Fruit fly (Drosophila melanogaster) whole organism, embryonic: ENCODE results near the gene Smox.

Experiments used
- Aef1 ChIP-seq: fragments of 200-800 bp; sonication (Bioruptor generic); IDR thresholded peaks from 3 replicates; pipeline ENCODE4 v1.3.6; 2022; ENCODE audit warnings: missing biosample characterization, missing genetic modification characterization
- Atf-2 ChIP-seq: fragments of 200-800 bp; sonication (Bioruptor generic); optimal IDR thresholded peaks from 2 replicates; lab custom pipeline; 2016; ENCODE audit warnings: missing biosample characterization, missing genetic modification characterization
- Bteb2 ChIP-seq: fragments of 200-800 bp; sonication (Bioruptor generic); optimal IDR thresholded peaks from 2 replicates; lab custom pipeline; 2016; ENCODE audit warnings: missing biosample characterization, missing genetic modification characterization
- C15 ChIP-seq: fragments of 200-800 bp; sonication (Bioruptor generic); IDR thresholded peaks from 3 replicates; pipeline ENCODE4 v1.3.6; 2022; ENCODE audit warnings: missing biosample characterization, missing genetic modification characterization
- CG10267 ChIP-seq: fragments of 200-800 bp; sonication (Bioruptor generic); optimal IDR thresholded peaks from 2 replicates; lab custom pipeline; 2018; ENCODE audit warnings: missing biosample characterization, mild to moderate bottlenecking, missing genetic modification characterization, moderate library complexity
- CG12236 ChIP-seq: fragments of 200-800 bp; sonication (Bioruptor generic); optimal IDR thresholded peaks from 2 replicates; lab custom pipeline; 2016; ENCODE audit warnings: missing biosample characterization, missing genetic modification characterization
- CG12744 ChIP-seq: fragments of 200-800 bp; sonication (Bioruptor generic); optimal IDR thresholded peaks from 2 replicates; lab custom pipeline; 2016; ENCODE audit warnings: missing biosample characterization, missing genetic modification characterization
- CG13894 ChIP-seq: fragments of 200-800 bp; sonication (Bioruptor generic); optimal IDR thresholded peaks from 3 replicates; lab custom pipeline; 2018; ENCODE audit warnings: missing biosample characterization, mild to moderate bottlenecking, missing genetic modification characterization, moderate library complexity
- CG14014 ChIP-seq: fragments of 200-800 bp; sonication (Bioruptor generic); IDR thresholded peaks from 2 replicates; pipeline ENCODE4 v1.3.6; 2022; ENCODE audit warnings: missing biosample characterization, missing genetic modification characterization
- CG15514 ChIP-seq: fragments of 200-800 bp; sonication (Bioruptor generic); optimal IDR thresholded peaks from 3 replicates; lab custom pipeline; 2017; ENCODE audit warnings: missing biosample characterization, missing genetic modification characterization, mild to moderate bottlenecking, moderate library complexity, missing genetic modification reagents
- CG1603 ChIP-seq: fragments of 200-800 bp; sonication (Bioruptor generic); optimal IDR thresholded peaks from 2 replicates; lab custom pipeline; 2019; ENCODE audit warnings: missing biosample characterization, mild to moderate bottlenecking, missing genetic modification characterization, moderate library complexity
- CG16863 ChIP-seq: fragments of 200-800 bp; sonication (Bioruptor generic); optimal IDR thresholded peaks from 3 replicates; lab custom pipeline; 2016; ENCODE audit warnings: missing biosample characterization, missing genetic modification characterization
- CG17829 ChIP-seq: fragments of 200-800 bp; optimal IDR thresholded peaks from 2 replicates; lab custom pipeline; 2019; ENCODE audit warnings: missing biosample characterization, mild to moderate bottlenecking, missing genetic modification characterization, moderate library complexity
- CG2199 ChIP-seq: fragments of 200-800 bp; sonication (Bioruptor generic); IDR thresholded peaks from 3 replicates; pipeline ENCODE4 v1.3.6; 2022; ENCODE audit warnings: missing biosample characterization, missing genetic modification characterization
- CG31388 ChIP-seq: fragments of 200-800 bp; sonication (Bioruptor generic); optimal IDR thresholded peaks from 2 replicates; lab custom pipeline; 2016; ENCODE audit warnings: missing biosample characterization, missing genetic modification characterization
- CG34224 ChIP-seq: fragments of 200-800 bp; sonication (Bioruptor generic); IDR thresholded peaks from 3 replicates; pipeline ENCODE4 v1.3.6; 2022; ENCODE audit warnings: missing biosample characterization, missing genetic modification characterization; ENCODE audit not compliant: partially characterized antibody
- CG3847 ChIP-seq: fragments of 200-800 bp; sonication (Bioruptor generic); IDR thresholded peaks from 2 replicates; pipeline ENCODE4 v1.3.6; 2022; ENCODE audit warnings: missing biosample characterization, missing genetic modification characterization
- CG7745 ChIP-seq: fragments of 200-800 bp; sonication (Bioruptor generic); optimal IDR thresholded peaks from 2 replicates; lab custom pipeline; 2018; ENCODE audit warnings: missing biosample characterization, mild to moderate bottlenecking, missing genetic modification characterization, moderate library complexity
- CG8281 ChIP-seq: fragments of 200-800 bp; sonication (Bioruptor generic); optimal IDR thresholded peaks from 2 replicates; lab custom pipeline; 2018; ENCODE audit warnings: missing biosample characterization, mild to moderate bottlenecking, missing genetic modification characterization, moderate library complexity
- CG8478 ChIP-seq: fragments of >200 bp; optimal IDR thresholded peaks from 2 replicates; lab custom pipeline; 2018
- CG8924 ChIP-seq: fragments of 200-800 bp; optimal IDR thresholded peaks from 3 replicates; lab custom pipeline; 2019; ENCODE audit warnings: missing biosample characterization, mild to moderate bottlenecking, missing genetic modification characterization, moderate library complexity
- CG9876 ChIP-seq: fragments of 200-800 bp; sonication (Bioruptor generic); optimal IDR thresholded peaks from 2 replicates; lab custom pipeline; 2016; ENCODE audit warnings: missing biosample characterization, missing genetic modification characterization
- CHES-1-like ChIP-seq: fragments of 200-800 bp; sonication (Bioruptor generic); optimal IDR thresholded peaks from 2 replicates; lab custom pipeline; 2016; ENCODE audit warnings: missing biosample characterization, missing genetic modification characterization
- CrebB ChIP-seq: fragments of 200-800 bp; sonication (Bioruptor generic); optimal IDR thresholded peaks from 3 replicates; lab custom pipeline; 2018; ENCODE audit warnings: missing biosample characterization, mild to moderate bottlenecking, missing genetic modification characterization
- D ChIP-seq, 2 experiments: fragments of 200-800 bp in 1 of 2; fragments of >200 bp in 1 of 2; sonication (Bioruptor generic) in 1 of 2; optimal IDR thresholded peaks; 2 replicates in 1 of 2; 3 replicates in 1 of 2; lab custom pipeline; 2017; ENCODE audit warnings: mild to moderate bottlenecking in 1 of 2, missing biosample characterization in 1 of 2, missing genetic modification characterization in 1 of 2, missing genetic modification reagents in 1 of 2
- Dbx ChIP-seq: fragments of 200-800 bp; sonication (Bioruptor generic); IDR thresholded peaks from 3 replicates; pipeline ENCODE4 v1.3.6; 2022; ENCODE audit warnings: missing biosample characterization, missing genetic modification characterization
- Lhr ChIP-seq: fragments of 200-800 bp; sonication (Bioruptor generic); optimal IDR thresholded peaks from 3 replicates; lab custom pipeline; 2017; ENCODE audit warnings: mild to moderate bottlenecking, missing biosample characterization, missing genetic modification reagents, missing genetic modification characterization
- Lpt ChIP-seq: fragments of >200 bp; optimal IDR thresholded peaks from 2 replicates; lab custom pipeline; 2018; ENCODE audit warnings: missing biosample characterization, missing genetic modification characterization
- Mad ChIP-seq: fragments of 200-800 bp; sonication (Bioruptor generic); optimal IDR thresholded peaks from 2 replicates; lab custom pipeline; 2016; ENCODE audit warnings: missing biosample characterization, missing genetic modification characterization
- NFAT ChIP-seq: fragments of 200-800 bp; sonication (Bioruptor generic); IDR thresholded peaks from 2 replicates; pipeline ENCODE4 v1.3.6; 2022; ENCODE audit warnings: missing biosample characterization, missing genetic modification characterization
- Opbp ChIP-seq: fragments of 200-800 bp; sonication (Bioruptor generic); IDR thresholded peaks from 3 replicates; pipeline ENCODE4 v1.3.6; 2022; ENCODE audit warnings: missing biosample characterization, missing genetic modification characterization; ENCODE audit not compliant: partially characterized antibody
- Ssrp ChIP-seq: fragments of 200-800 bp; sonication (Bioruptor generic); optimal IDR thresholded peaks from 2 replicates; lab custom pipeline; 2018; ENCODE audit warnings: missing biosample characterization, mild to moderate bottlenecking, missing genetic modification characterization, moderate library complexity
- Taf1 ChIP-seq: fragments of 200-800 bp; sonication (Bioruptor generic); IDR thresholded peaks from 2 replicates; pipeline ENCODE4 v1.3.6; 2022; ENCODE audit warnings: missing biosample characterization, missing genetic modification characterization
- cas ChIP-seq: fragments of 200-800 bp; sonication (Bioruptor generic); IDR thresholded peaks from 2 replicates; pipeline ENCODE4 v1.3.6; 2022; ENCODE audit warnings: missing biosample characterization, missing genetic modification characterization
- chif ChIP-seq, 2 experiments: fragments of 200-800 bp; sonication (Bioruptor generic); optimal IDR thresholded peaks; 3 replicates each; lab custom pipeline; 2016; ENCODE audit warnings: missing biosample characterization in 2 of 2, missing genetic modification characterization in 2 of 2
- dm ChIP-seq: fragments of 200-800 bp; sonication (Bioruptor generic); optimal IDR thresholded peaks from 3 replicates; lab custom pipeline; 2016; ENCODE audit warnings: missing biosample characterization, missing genetic modification characterization
- dmrt11E ChIP-seq: fragments of 200-800 bp; sonication (Bioruptor generic); optimal IDR thresholded peaks from 3 replicates; lab custom pipeline; 2018; ENCODE audit warnings: missing biosample characterization, mild to moderate bottlenecking, missing genetic modification characterization, moderate library complexity
- dpn ChIP-seq, 2 experiments: fragments of 200-800 bp; sonication (Bioruptor generic); optimal IDR thresholded peaks; 3 replicates each; lab custom pipeline; 2016; ENCODE audit warnings: missing biosample characterization in 2 of 2, missing genetic modification characterization in 2 of 2
- fru ChIP-seq: fragments of >200 bp; optimal IDR thresholded peaks from 2 replicates; lab custom pipeline; 2017
- gcm ChIP-seq: fragments of 200-800 bp; sonication (Bioruptor generic); optimal IDR thresholded peaks from 2 replicates; lab custom pipeline; 2019; ENCODE audit warnings: missing biosample characterization, mild to moderate bottlenecking, missing genetic modification characterization, moderate library complexity
- gsb ChIP-seq: fragments of 200-800 bp; sonication (Bioruptor generic); IDR thresholded peaks from 2 replicates; pipeline ENCODE4 v1.3.6; 2022; ENCODE audit warnings: missing biosample characterization, missing genetic modification characterization
- gsb-n ChIP-seq: fragments of 200-800 bp; sonication (Bioruptor generic); optimal IDR thresholded peaks from 3 replicates; lab custom pipeline; 2018; ENCODE audit warnings: missing biosample characterization, mild to moderate bottlenecking, missing genetic modification characterization
- ken ChIP-seq: fragments of 200-800 bp; sonication (Bioruptor generic); IDR thresholded peaks from 3 replicates; pipeline ENCODE4 v1.3.6; 2022; ENCODE audit warnings: missing biosample characterization, missing genetic modification characterization
- lab ChIP-seq: fragments of 200-800 bp; sonication (Bioruptor generic); optimal IDR thresholded peaks from 3 replicates; lab custom pipeline; 2017; ENCODE audit warnings: missing biosample characterization, missing genetic modification characterization, mild to moderate bottlenecking, moderate library complexity, missing genetic modification reagents
- lilli ChIP-seq: fragments of 200-800 bp; sonication (Bioruptor generic); optimal IDR thresholded peaks from 3 replicates; lab custom pipeline; 2016; ENCODE audit warnings: missing biosample characterization, missing genetic modification characterization
- pb ChIP-seq: fragments of 200-800 bp; sonication (Bioruptor generic); optimal IDR thresholded peaks from 3 replicates; lab custom pipeline; 2016; ENCODE audit warnings: missing biosample characterization, missing genetic modification characterization
- ro ChIP-seq: fragments of 200-800 bp; sonication (Bioruptor generic); IDR thresholded peaks from 2 replicates; pipeline ENCODE4 v1.3.6; 2022; ENCODE audit warnings: missing biosample characterization, missing genetic modification characterization
- sr ChIP-seq: fragments of 200-800 bp; sonication (Bioruptor generic); IDR thresholded peaks from 3 replicates; pipeline ENCODE4 v1.3.6; 2022; ENCODE audit warnings: missing biosample characterization, missing genetic modification characterization
- vnd ChIP-seq: fragments of 200-800 bp; sonication (Bioruptor generic); IDR thresholded peaks from 3 replicates; pipeline ENCODE4 v1.3.6; 2022; ENCODE audit warnings: missing biosample characterization, missing genetic modification characterization; ENCODE audit not compliant: partially characterized antibody
- wek ChIP-seq: fragments of 200-800 bp; sonication (Bioruptor generic); optimal IDR thresholded peaks from 3 replicates; lab custom pipeline; 2018; ENCODE audit warnings: missing biosample characterization, mild to moderate bottlenecking, missing genetic modification characterization, moderate library complexity

Gene Smox

DNA sequence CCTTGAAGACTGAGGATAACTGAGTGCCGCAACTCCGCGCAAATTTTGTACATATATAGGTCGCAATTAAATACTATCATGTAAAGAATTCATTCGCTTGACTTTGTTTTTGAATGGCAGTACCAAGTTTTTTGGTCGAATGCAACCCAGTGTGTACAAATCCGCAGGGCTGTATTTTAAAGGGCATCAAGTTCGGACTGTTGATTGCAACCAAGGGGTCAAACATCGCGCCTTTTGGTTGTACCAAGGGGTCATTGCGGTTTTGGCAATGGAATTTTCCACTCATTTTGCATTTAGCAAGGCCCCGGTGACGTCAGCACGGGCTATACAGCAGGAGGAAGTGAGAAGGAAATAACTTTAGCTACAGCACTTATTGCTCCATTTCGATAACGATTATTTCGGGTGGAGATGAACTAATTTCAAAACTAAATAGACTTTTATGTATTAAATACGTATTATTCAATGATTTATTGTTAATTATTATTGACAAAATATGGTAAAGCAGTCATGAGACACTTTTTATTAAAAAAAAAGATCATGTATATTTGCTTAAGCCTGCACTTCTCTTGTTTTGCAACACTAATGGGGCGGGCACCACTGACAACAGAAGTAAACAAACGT, 10.3 kb downstream of the Smox start, which contains the start of gene CG10958 (continued):
- TF ChIP-seq CG15514 (GFP tag; lab: Kevin White, UChicago) (peak; percentile 85), gsb (GFP tag; lab: Robert Waterston, UW) (no peak), C15 (GFP tag; lab: Robert Waterston, UW) (no peak), cas (GFP tag; lab: Robert Waterston, UW) (no peak), lab (GFP tag; lab: Kevin White, UChicago) (peak; percentile 71), pb (GFP tag; lab: Kevin White, UChicago) (no peak), Aef1 (GFP tag; lab: Robert Waterston, UW) (0 out of 3 replicates have a peak, but pooled peaks have one; percentile 33), CG14014 (GFP tag; lab: Robert Waterston, UW) (no peak; the same call in 1 of the 2 replicates), CHES-1-like (GFP tag; lab: Kevin White, UChicago) (no peak), Atf-2 (GFP tag; lab: Kevin White, UChicago) (no peak), lilli (GFP tag; lab: Kevin White, UChicago) (peak; percentile 75), Lpt (no peak), CrebB (no peak), dm (GFP tag; lab: Kevin White, UChicago) (peak; percentile 5), Lhr (GFP tag; lab: Kevin White, UChicago) (no peak), Taf1 (GFP tag; lab: Robert Waterston, UW) (no peak), Opbp (no peak), CG8924 (tag; lab: Kevin White, UChicago) (peak; percentile 51), CG7745 (tag; lab: Kevin White, UChicago) (no peak), CG8478 (no peak), CG31388 (GFP tag; lab: Kevin White, UChicago) (no peak), CG34224 (GFP tag; lab: Robert Waterston, UW) (no peak), fru (lab: Kevin White, UChicago) (no peak), dpn (GFP tag; optimal IDR thresholded peaks at IDR 0.05; lab: Kevin White, UChicago) (peak; percentile 26 to 81), sr (GFP tag; lab: Robert Waterston, UW) (no peak), CG3847 (GFP tag; lab: Robert Waterston, UW) (peak; percentile 55), CG9876 (no peak), CG13894 (peak; percentile 23), Mad (GFP tag; lab: Kevin White, UChicago) (peak; percentile 43), CG1603 (tag; lab: Kevin White, UChicago) (peak; percentile 34), dmrt11E (tag; lab: Kevin White, UChicago) (peak; percentile 33), Dbx (GFP tag; lab: Robert Waterston, UW) (peak; percentile 60; the same call in 1 of the 3 replicates), gsb-n (tag; lab: Kevin White, UChicago) (peak; percentile 54), CG12236 (GFP tag; lab: Kevin White, UChicago) (no peak), CG10267 (peak; percentile 93), chif (GFP tag; optimal IDR thresholded peaks at IDR 0.05; lab: Kevin White, UChicago) (peak in 1 of 2 experiments; percentile 13), CG16863 (peak; percentile 15), CG17829 (tag; lab: Kevin White, UChicago) (peak; percentile 59), CG8281 (no peak), wek (GFP tag; lab: Kevin White, UChicago) (no peak), ken (GFP tag; lab: Robert Waterston, UW) (peak; percentile 45; the same call in 1 of the 3 replicates), CG2199 (GFP tag; lab: Robert Waterston, UW) (no peak), ro (GFP tag; lab: Robert Waterston, UW) (no peak), vnd (GFP tag; lab: Robert Waterston, UW) (no peak), CG12744 (GFP tag; lab: Kevin White, UChicago) (no peak), Ssrp (peak; percentile 15), D (optimal IDR thresholded peaks at IDR 0.05; lab: Kevin White, UChicago) (no peak), D (GFP tag; optimal IDR thresholded peaks at IDR 0.05; lab: Kevin White, UChicago) (peak; percentile 16), gcm (peak; percentile 39), NFAT (GFP tag; lab: Robert Waterston, UW) (0 out of 2 replicates have a peak, but pooled peaks have one; percentile 15), Bteb2 (GFP tag; lab: Kevin White, UChicago) (peak; percentile 1)
